Worm (Caenorhabditis elegans): ENCODE measurements around the gene F46C5.4.
A peak's percentile ranks its signal among the peaks of the same experiment; 100 is the strongest.

F46C5.4 gene

DNA sequence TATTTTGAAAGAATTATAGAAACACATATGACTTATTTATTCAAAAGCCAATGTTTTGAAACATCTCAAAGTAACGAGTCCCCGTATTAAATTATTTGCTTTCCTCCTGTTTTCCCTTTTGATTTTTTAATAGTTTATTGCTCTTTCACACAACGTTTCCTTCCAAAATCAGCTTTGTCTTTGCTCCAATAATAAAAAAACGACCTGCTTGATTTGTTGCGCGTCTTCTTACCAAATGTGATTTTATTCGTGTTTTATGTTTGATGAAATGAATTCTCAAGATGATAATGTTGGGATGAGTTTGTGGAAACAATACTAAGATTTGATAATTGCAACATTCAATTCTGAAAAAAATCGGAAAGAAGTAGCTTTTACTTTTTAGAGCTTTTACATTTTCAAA is 23.5 kb upstream of the F46C5.4 start:
- TF ChIP-seq unc-62 (GFP tag; optimal IDR thresholded peaks at IDR 0.05), result no peak
- TF ChIP-seq K11D2.4 (GFP tag; IDR thresholded peaks at IDR 0.05), result no peak
- TF ChIP-seq ekl-4 (GFP tag; IDR thresholded peaks at IDR 0.05), result 0 out of 2 replicates have a peak, but pooled peaks have one; percentile 39
- peak; percentile 31; the same call in 1 of the 2 replicates for TF ChIP-seq B0336.3 (GFP tag; IDR thresholded peaks at IDR 0.05)

DNA sequence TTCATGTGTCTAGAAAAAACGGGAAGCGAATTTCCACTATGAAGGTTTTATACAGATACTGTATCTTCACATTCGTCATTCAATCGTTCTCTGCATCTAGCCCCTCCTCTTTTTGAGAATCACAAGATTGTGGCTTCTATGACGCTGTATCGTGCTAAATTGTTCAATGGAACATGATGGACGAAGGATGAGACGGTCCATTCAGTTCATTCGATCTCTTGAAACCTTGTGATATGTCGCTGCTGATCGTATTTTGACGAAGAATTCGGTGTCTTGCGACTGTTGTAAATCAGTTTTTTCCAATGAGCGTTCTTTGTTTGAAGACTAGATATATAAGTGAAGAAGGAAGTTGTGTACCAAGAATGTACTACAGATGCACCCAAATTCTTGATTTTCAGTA is 22.2 kb upstream of the F46C5.4 start:
- TF ChIP-seq ztf-3 (GFP tag; optimal IDR thresholded peaks at IDR 0.05), result no peak
- no peak for TF ChIP-seq B0261.1 (tag; optimal IDR thresholded peaks at IDR 0.05)
- peak; percentile 66 for TF ChIP-seq somi-1 (GFP tag; optimal IDR thresholded peaks at IDR 0.05)
- no peak for TF ChIP-seq lsl-1 (GFP tag; optimal IDR thresholded peaks at IDR 0.05)
- TF ChIP-seq lin-40 (tag; optimal IDR thresholded peaks at IDR 0.05), result peak; percentile 5

DNA sequence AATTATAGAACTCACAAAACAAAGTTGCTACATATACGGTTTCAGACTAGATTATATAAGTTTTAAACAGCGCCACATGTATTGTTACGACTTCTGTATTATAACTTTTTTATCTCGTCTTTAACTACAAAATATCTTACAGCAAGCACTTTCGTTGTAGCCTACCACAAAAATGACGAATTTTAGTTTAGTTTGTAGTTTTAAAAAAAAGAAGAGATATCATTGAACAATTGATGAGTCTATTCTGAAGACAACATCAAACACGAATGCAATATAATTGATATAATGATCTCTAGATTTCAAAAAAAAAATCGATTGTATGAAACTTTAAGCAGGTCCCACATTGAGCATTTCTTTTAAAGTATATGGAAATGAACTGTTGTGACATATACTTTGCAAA is 21.6 kb upstream of the F46C5.4 start:
- TF ChIP-seq ztf-18 (tag; optimal IDR thresholded peaks at IDR 0.05) (no peak), nhr-120 (GFP tag; IDR thresholded peaks at IDR 0.05) (no peak), ceh-91 (GFP tag; IDR thresholded peaks at IDR 0.05) (no peak)

DNA sequence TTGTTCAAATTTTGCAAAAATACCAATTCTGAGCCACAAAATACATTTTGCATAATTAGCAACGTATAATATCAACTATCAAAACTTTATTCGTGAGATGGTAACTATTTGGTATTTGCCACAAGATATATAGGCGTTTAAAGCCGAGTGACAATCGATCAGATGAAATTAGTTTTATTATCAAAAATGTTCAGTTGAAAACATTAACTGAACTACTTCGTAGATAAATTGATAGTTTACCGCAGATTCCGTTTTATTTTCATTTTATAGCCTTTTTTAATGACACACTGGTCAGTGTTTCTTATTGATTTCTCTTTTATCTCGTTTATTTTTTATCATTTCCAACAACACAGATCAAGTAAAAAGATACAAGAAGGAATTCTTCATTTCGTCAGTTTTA is 18.7 kb upstream of the F46C5.4 start:
- TF ChIP-seq ztf-28 (GFP tag; IDR thresholded peaks at IDR 0.05), result no peak
- no peak for TF ChIP-seq C06A6.2 (GFP tag; conservative IDR thresholded peaks at IDR 0.05)
- TF ChIP-seq hlh-26 (GFP tag; conservative IDR thresholded peaks at IDR 0.05), result no peak
- TF ChIP-seq B0336.3 (GFP tag; IDR thresholded peaks at IDR 0.05), result no peak
- no peak for TF ChIP-seq sea-2 (GFP tag; IDR thresholded peaks at IDR 0.05)
- TF ChIP-seq T26A5.8 (tag; optimal IDR thresholded peaks at IDR 0.05), result no peak
- TF ChIP-seq pha-4 (tag; optimal IDR thresholded peaks at IDR 0.05), result no peak
- no peak for TF ChIP-seq bed-2 (GFP tag; IDR thresholded peaks at IDR 0.05)
- no peak for TF ChIP-seq attf-6 (GFP tag; IDR thresholded peaks at IDR 0.05)
- no peak for TF ChIP-seq dox-1 (GFP tag; IDR thresholded peaks at IDR 0.05)
- no peak for TF ChIP-seq ceh-27 (GFP tag; optimal IDR thresholded peaks at IDR 0.05)
- TF ChIP-seq repo-1 (tag; optimal IDR thresholded peaks at IDR 0.05), result peak; percentile 26
- TF ChIP-seq attf-3 (GFP tag; conservative IDR thresholded peaks at IDR 0.05), result no peak
- TF ChIP-seq Y95B8A.8 (GFP tag; IDR thresholded peaks at IDR 0.05), result no peak
- TF ChIP-seq D2030.7 (GFP tag; IDR thresholded peaks at IDR 0.05), result no peak
- TF ChIP-seq ztf-26 (tag; optimal IDR thresholded peaks at IDR 0.05), result peak; percentile 58

DNA sequence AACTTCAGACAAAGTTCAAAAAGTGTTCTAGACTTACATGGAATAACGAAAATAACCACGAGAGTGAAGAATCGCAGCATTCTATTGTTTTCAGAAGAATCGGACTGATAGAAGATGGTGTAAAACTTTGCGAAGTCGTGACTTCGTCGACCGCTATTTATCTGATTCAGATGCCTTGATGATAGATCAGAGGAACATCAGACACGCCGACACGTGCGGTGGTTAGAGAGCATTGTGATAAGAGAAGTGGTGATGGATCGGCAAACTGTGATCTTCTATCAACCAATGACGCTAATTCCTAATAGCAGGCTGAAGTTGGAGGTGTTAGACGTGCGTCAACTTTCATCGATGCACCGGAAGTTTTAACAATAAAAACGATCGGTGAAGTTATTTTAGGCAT is 17.6 kb upstream of the F46C5.4 start:
- TF ChIP-seq F37B4.10 (GFP tag; IDR thresholded peaks at IDR 0.05), result no peak
- peak; percentile 36 for TF ChIP-seq somi-1 (GFP tag; optimal IDR thresholded peaks at IDR 0.05)
- TF ChIP-seq ztf-26 (tag; optimal IDR thresholded peaks at IDR 0.05), result peak; percentile 49
- TF ChIP-seq lin-40 (tag; optimal IDR thresholded peaks at IDR 0.05), result peak; percentile 23
- TF ChIP-seq ztf-3 (GFP tag; optimal IDR thresholded peaks at IDR 0.05), result no peak
- TF ChIP-seq bed-2 (GFP tag; IDR thresholded peaks at IDR 0.05), result no peak

DNA sequence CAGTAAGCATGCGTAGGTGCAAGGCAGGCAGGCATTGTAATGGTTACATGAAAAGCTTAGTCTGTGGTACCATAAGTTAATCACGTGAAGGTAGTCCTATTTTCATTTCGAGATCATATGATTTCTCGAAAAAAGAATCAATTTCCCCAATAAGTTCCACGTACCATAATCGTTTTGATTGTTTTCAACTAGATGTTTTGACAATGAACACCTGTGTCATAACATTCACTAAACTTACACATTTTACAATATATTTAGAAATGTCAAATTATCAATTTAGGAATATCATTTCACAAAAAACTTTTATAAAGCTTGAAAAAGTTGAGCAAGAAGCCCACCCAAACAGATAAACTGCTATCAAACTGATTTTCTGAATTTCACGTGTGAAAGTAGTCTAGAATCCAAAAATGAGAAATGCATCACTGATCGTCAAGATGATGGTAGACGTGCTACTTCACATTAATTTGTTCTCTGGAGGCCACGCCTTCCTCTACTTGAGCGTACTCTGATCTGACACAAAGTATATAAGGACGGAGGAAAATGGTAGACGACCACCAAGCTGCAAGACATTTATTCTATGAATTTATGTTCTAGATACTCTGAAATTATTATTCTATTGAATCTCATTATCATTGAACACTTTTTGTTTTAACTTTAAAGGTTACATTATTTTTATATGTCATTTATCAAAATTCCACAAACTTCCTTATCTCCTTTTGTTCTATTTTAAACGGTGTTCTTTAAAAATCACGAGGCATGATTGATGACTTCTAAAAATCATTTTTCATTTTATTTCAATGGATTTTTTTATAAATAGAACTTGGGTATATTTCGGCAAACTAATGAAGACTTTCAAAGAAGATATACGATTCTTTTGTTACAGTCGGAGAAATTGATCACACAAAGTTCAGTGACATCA is 16.6 kb upstream of the F46C5.4 start, which contains the start of gene F46C5.10:
TSS of gene F46C5.10 (minus strand) at position 51 of the 919 bp plus-strand sequence.
- TF ChIP-seq lin-35 (GFP tag; optimal IDR thresholded peaks at IDR 0.05) (peak in 1 of 3 experiments; percentile 1), F39B2.1 (GFP tag; IDR thresholded peaks at IDR 0.05) (no peak), ama-1 (optimal IDR thresholded peaks at IDR 0.05) (peak; percentile 56), ama-1 (GFP tag; optimal IDR thresholded peaks at IDR 0.05) (no peak), lin-40 (tag; optimal IDR thresholded peaks at IDR 0.05) (peak; percentile 5), hlh-12 (tag; optimal IDR thresholded peaks at IDR 0.05) (no peak), D2030.7 (GFP tag; IDR thresholded peaks at IDR 0.05) (no peak), ceh-58 (GFP tag; IDR thresholded peaks at IDR 0.05) (no peak), C06A6.2 (GFP tag; conservative IDR thresholded peaks at IDR 0.05) (no peak)

All from whole organism, young adult.